Fruit fly (Drosophila melanogaster) whole organism, embryonic: Measurements from ENCODE around the gene MtnD.

Experiments
- Asciz ChIP-seq: fragments of 200-800 bp; sonication (Bioruptor generic); optimal IDR thresholded peaks from 2 replicates; lab custom pipeline; 2017; ENCODE audit warnings: missing biosample characterization, mild to moderate bottlenecking, missing genetic modification characterization, missing genetic modification reagents
- CG1024 ChIP-seq: fragments of 200-800 bp; sonication (Bioruptor generic); IDR thresholded peaks from 2 replicates; pipeline ENCODE4 v1.3.6; 2022; ENCODE audit warnings: missing biosample characterization, missing genetic modification characterization
- CG10366 ChIP-seq: fragments of 200-800 bp; sonication (Bioruptor generic); IDR thresholded peaks from 2 replicates; pipeline ENCODE4 v1.3.6; 2022; ENCODE audit warnings: missing biosample characterization, missing genetic modification characterization
- CG10979 ChIP-seq: fragments of 200-800 bp; sonication (Bioruptor generic); optimal IDR thresholded peaks from 2 replicates; lab custom pipeline; 2018; ENCODE audit warnings: missing biosample characterization, mild to moderate bottlenecking, missing genetic modification characterization, moderate library complexity
- CG11398 ChIP-seq: fragments of 200-800 bp; sonication (Bioruptor generic); optimal IDR thresholded peaks from 2 replicates; lab custom pipeline; 2016; ENCODE audit warnings: missing biosample characterization, missing genetic modification characterization
- CG11695 ChIP-seq: fragments of 200-800 bp; sonication (Bioruptor generic); IDR thresholded peaks from 3 replicates; pipeline ENCODE4 v1.3.6; 2022; ENCODE audit warnings: missing biosample characterization, missing genetic modification characterization
- CG12071 ChIP-seq: fragments of 200-800 bp; sonication (Bioruptor generic); optimal IDR thresholded peaks from 3 replicates; lab custom pipeline; 2018; ENCODE audit warnings: missing biosample characterization, mild to moderate bottlenecking, missing genetic modification characterization
- CG12744 ChIP-seq: fragments of 200-800 bp; sonication (Bioruptor generic); optimal IDR thresholded peaks from 2 replicates; lab custom pipeline; 2016; ENCODE audit warnings: missing biosample characterization, missing genetic modification characterization
- CG13123 ChIP-seq: fragments of 200-800 bp; sonication (Bioruptor generic); optimal IDR thresholded peaks from 2 replicates; lab custom pipeline; 2016; ENCODE audit warnings: missing biosample characterization, missing genetic modification characterization
- CG15269 ChIP-seq: fragments of 200-800 bp; sonication (Bioruptor generic); optimal IDR thresholded peaks from 2 replicates; lab custom pipeline; 2018; ENCODE audit warnings: missing biosample characterization, mild to moderate bottlenecking, missing genetic modification characterization, moderate library complexity
- CG15479 ChIP-seq: fragments of 200-800 bp; sonication (Bioruptor generic); optimal IDR thresholded peaks from 3 replicates; lab custom pipeline; 2019; ENCODE audit warnings: missing biosample characterization, mild to moderate bottlenecking, missing genetic modification characterization, moderate library complexity
- CG15696 ChIP-seq: fragments of 200-800 bp; sonication (Bioruptor generic); optimal IDR thresholded peaks from 2 replicates; lab custom pipeline; 2019; ENCODE audit warnings: missing biosample characterization, mild to moderate bottlenecking, missing genetic modification characterization, moderate library complexity
- CG1647 ChIP-seq: fragments of 200-800 bp; sonication (Bioruptor generic); optimal IDR thresholded peaks from 3 replicates; lab custom pipeline; 2016; ENCODE audit warnings: missing biosample characterization, missing genetic modification characterization
- CG17359 ChIP-seq: fragments of 200-800 bp; sonication (Bioruptor generic); optimal IDR thresholded peaks from 3 replicates; lab custom pipeline; 2018; ENCODE audit warnings: missing biosample characterization, mild to moderate bottlenecking, missing genetic modification characterization, moderate library complexity
- CG18262 ChIP-seq: fragments of 200-800 bp; optimal IDR thresholded peaks from 3 replicates; lab custom pipeline; 2019; ENCODE audit warnings: missing biosample characterization, mild to moderate bottlenecking, missing genetic modification characterization, moderate library complexity
- CG3847 ChIP-seq: fragments of 200-800 bp; sonication (Bioruptor generic); IDR thresholded peaks from 2 replicates; pipeline ENCODE4 v1.3.6; 2022; ENCODE audit warnings: missing biosample characterization, missing genetic modification characterization
- CG3995 ChIP-seq: fragments of 200-800 bp; sonication (Bioruptor generic); optimal IDR thresholded peaks from 3 replicates; lab custom pipeline; 2016; ENCODE audit warnings: missing biosample characterization, missing genetic modification characterization
- CG4328 ChIP-seq: fragments of 200-800 bp; sonication (Bioruptor generic); optimal IDR thresholded peaks from 3 replicates; lab custom pipeline; 2017; ENCODE audit warnings: missing biosample characterization, missing genetic modification reagents, missing genetic modification characterization
- CG4360 ChIP-seq: fragments of 200-800 bp; sonication (Bioruptor generic); IDR thresholded peaks from 2 replicates; pipeline ENCODE4 v1.3.6; 2022; ENCODE audit warnings: missing biosample characterization, missing genetic modification characterization
- CG5953 ChIP-seq: fragments of 200-800 bp; sonication (Bioruptor generic); IDR thresholded peaks from 2 replicates; pipeline ENCODE4 v1.3.6; 2022; ENCODE audit warnings: missing biosample characterization, missing genetic modification characterization
- CG6654 ChIP-seq: fragments of 200-800 bp; sonication (Bioruptor generic); optimal IDR thresholded peaks from 2 replicates; lab custom pipeline; 2017; ENCODE audit warnings: missing biosample characterization, mild to moderate bottlenecking, missing genetic modification characterization
- CG6854 ChIP-seq: fragments of 200-800 bp; sonication (Bioruptor generic); optimal IDR thresholded peaks from 3 replicates; lab custom pipeline; 2017; ENCODE audit warnings: missing biosample characterization, mild to moderate bottlenecking, missing genetic modification characterization
- CG8290 ChIP-seq, 3 experiments: fragments of 200-800 bp; sonication (Bioruptor generic); optimal IDR thresholded peaks; 2 replicates each; lab custom pipeline; 2016 to 2019; ENCODE audit warnings: missing biosample characterization in 3 of 3, missing genetic modification characterization in 3 of 3, mild to moderate bottlenecking in 2 of 3, moderate library complexity in 1 of 3
- CG9215 ChIP-seq: fragments of 200-800 bp; sonication (Bioruptor generic); IDR thresholded peaks from 2 replicates; pipeline ENCODE4 v1.3.6; 2022; ENCODE audit warnings: missing biosample characterization, missing genetic modification characterization
- Chrac-16 ChIP-seq: fragments of 200-800 bp; sonication (Bioruptor generic); optimal IDR thresholded peaks from 3 replicates; lab custom pipeline; 2016; ENCODE audit warnings: missing biosample characterization, missing genetic modification characterization
- Deaf1 ChIP-seq: fragments of 200-800 bp; optimal IDR thresholded peaks from 3 replicates; lab custom pipeline; 2019; ENCODE audit warnings: missing biosample characterization, mild to moderate bottlenecking, missing genetic modification characterization, moderate library complexity
- Hey ChIP-seq: fragments of 200-800 bp; sonication (Bioruptor generic); optimal IDR thresholded peaks from 3 replicates; lab custom pipeline; 2018; ENCODE audit warnings: missing biosample characterization, mild to moderate bottlenecking, missing genetic modification characterization
- NC2α ChIP-seq: fragments of 200-800 bp; sonication (Bioruptor generic); optimal IDR thresholded peaks from 2 replicates; lab custom pipeline; 2016; ENCODE audit warnings: missing biosample characterization, missing genetic modification characterization
- Rx ChIP-seq: fragments of 200-800 bp; sonication (Bioruptor generic); IDR thresholded peaks from 2 replicates; pipeline ENCODE4 v1.3.6; 2022; ENCODE audit warnings: missing biosample characterization, missing genetic modification characterization
- Sox102F ChIP-seq: fragments of 200-800 bp; sonication (Bioruptor generic); optimal IDR thresholded peaks from 2 replicates; lab custom pipeline; 2018; ENCODE audit warnings: missing biosample characterization, mild to moderate bottlenecking, missing genetic modification characterization, moderate library complexity
- Ssrp ChIP-seq: fragments of 200-800 bp; sonication (Bioruptor generic); optimal IDR thresholded peaks from 2 replicates; lab custom pipeline; 2018; ENCODE audit warnings: missing biosample characterization, mild to moderate bottlenecking, missing genetic modification characterization, moderate library complexity
- Vsx1 ChIP-seq: fragments of 200-800 bp; sonication (Bioruptor generic); optimal IDR thresholded peaks from 2 replicates; lab custom pipeline; 2017; ENCODE audit warnings: missing biosample characterization, mild to moderate bottlenecking, missing genetic modification characterization, missing genetic modification reagents
- bbx ChIP-seq: fragments of 200-800 bp; sonication (Bioruptor generic); IDR thresholded peaks from 2 replicates; pipeline ENCODE4 v1.3.6; 2022; ENCODE audit warnings: missing biosample characterization, missing genetic modification characterization; ENCODE audit not compliant: partially characterized antibody
- bsh ChIP-seq, 2 experiments: fragments of 200-800 bp; sonication (Bioruptor generic); optimal IDR thresholded peaks; 2 replicates each; lab custom pipeline; 2017 to 2018; ENCODE audit warnings: mild to moderate bottlenecking in 2 of 2, missing biosample characterization in 2 of 2, missing genetic modification characterization in 2 of 2, moderate library complexity in 1 of 2
- crol ChIP-seq: fragments of 200-800 bp; sonication (Bioruptor generic); IDR thresholded peaks from 2 replicates; pipeline ENCODE4 v1.3.6; 2022; ENCODE audit warnings: missing biosample characterization, missing genetic modification characterization
- disco-r ChIP-seq: fragments of 200-800 bp; sonication (Bioruptor generic); optimal IDR thresholded peaks from 2 replicates; lab custom pipeline; 2016; ENCODE audit warnings: missing biosample characterization, missing genetic modification characterization
- her ChIP-seq: fragments of 200-800 bp; sonication (Bioruptor generic); optimal IDR thresholded peaks from 2 replicates; lab custom pipeline; 2016; ENCODE audit warnings: missing biosample characterization, missing genetic modification characterization
- insv ChIP-seq, 2 experiments: fragments of 200-800 bp; sonication (Bioruptor generic); optimal IDR thresholded peaks; 3 replicates each; lab custom pipeline; 2016 to 2018; ENCODE audit warnings: missing biosample characterization in 2 of 2, missing genetic modification characterization in 2 of 2
- ken ChIP-seq: fragments of 200-800 bp; sonication (Bioruptor generic); IDR thresholded peaks from 3 replicates; pipeline ENCODE4 v1.3.6; 2022; ENCODE audit warnings: missing biosample characterization, missing genetic modification characterization
- nom ChIP-seq: fragments of 200-800 bp; sonication (Bioruptor generic); optimal IDR thresholded peaks from 2 replicates; lab custom pipeline; 2017; ENCODE audit warnings: missing biosample characterization, missing genetic modification characterization, mild to moderate bottlenecking, moderate library complexity, missing genetic modification reagents
- pan ChIP-seq, 4 experiments: fragments of >200 bp in 3 of 4; fragments of 200-800 bp in 1 of 4; sonication (Bioruptor generic) in 1 of 4; optimal IDR thresholded peaks in 3 of 4; IDR thresholded peaks in 1 of 4; 2 replicates each; pipeline versions ENCODE4 v1.3.6 to Lab custom; 2017 to 2022; ENCODE audit warnings: missing biosample characterization in 2 of 4, missing genetic modification characterization in 2 of 4, mixed read lengths in 1 of 4
- pfk ChIP-seq: fragments of 200-800 bp; sonication (Bioruptor generic); optimal IDR thresholded peaks from 2 replicates; lab custom pipeline; 2018; ENCODE audit warnings: missing biosample characterization, mild to moderate bottlenecking, missing genetic modification characterization, moderate library complexity
- rib ChIP-seq: fragments of 200-800 bp; sonication (Bioruptor generic); IDR thresholded peaks from 2 replicates; pipeline ENCODE4 v1.3.6; 2022; ENCODE audit warnings: missing biosample characterization, missing genetic modification characterization
- salm ChIP-seq: fragments of 200-800 bp; sonication (Bioruptor generic); optimal IDR thresholded peaks from 2 replicates; lab custom pipeline; 2018; ENCODE audit warnings: missing biosample characterization, mild to moderate bottlenecking, missing genetic modification characterization
- sd ChIP-seq: fragments of 200-800 bp; sonication (Bioruptor generic); optimal IDR thresholded peaks from 3 replicates; lab custom pipeline; 2018; ENCODE audit warnings: missing biosample characterization, mild to moderate bottlenecking, missing genetic modification characterization, moderate library complexity
- seq ChIP-seq: fragments of 200-800 bp; sonication (Bioruptor generic); IDR thresholded peaks from 2 replicates; pipeline ENCODE4 v1.3.6; 2022; ENCODE audit warnings: missing biosample characterization, missing genetic modification characterization
- sim ChIP-seq: fragments of 200-800 bp; sonication (Bioruptor generic); IDR thresholded peaks from 2 replicates; pipeline ENCODE4 v1.3.6; 2022; ENCODE audit warnings: missing biosample characterization, missing genetic modification characterization
- twi ChIP-seq: fragments of 200-800 bp; optimal IDR thresholded peaks from 2 replicates; lab custom pipeline; 2019; ENCODE audit warnings: missing biosample characterization, mild to moderate bottlenecking, missing genetic modification characterization, moderate library complexity
- zen ChIP-seq: fragments of 200-800 bp; sonication (Bioruptor generic); optimal IDR thresholded peaks from 3 replicates; lab custom pipeline; 2018; ENCODE audit warnings: missing biosample characterization, mild to moderate bottlenecking, missing genetic modification characterization, moderate library complexity

The MtnD gene

dm6 chr3R:20555720-20556280, 21.0 kb downstream of the MtnD start (continued):
- TF ChIP-seq CG15269 (tag; lab: Kevin White, UChicago) (no peak), CG12744 (no peak), salm (tag; lab: Kevin White, UChicago) (peak; percentile 43), CG18262 (tag; lab: Kevin White, UChicago) (no peak), CG15479 (GFP tag; lab: Kevin White, UChicago) (no peak), disco-r (GFP tag; lab: Kevin White, UChicago) (no peak), CG12071 (GFP tag; lab: Kevin White, UChicago) (peak; percentile 74), CG11398 (GFP tag; lab: Kevin White, UChicago) (no peak), Ssrp (tag; lab: Kevin White, UChicago) (no peak), bsh (GFP tag; optimal IDR thresholded peaks at IDR 0.05; lab: Kevin White, UChicago) (peak in 1 of 2 experiments; percentile 32), seq (no peak), CG3847 (GFP tag; lab: Robert Waterston, UW) (no peak), CG6654 (GFP tag; lab: Kevin White, UChicago) (no peak), Sox102F (GFP tag; lab: Kevin White, UChicago) (no peak), rib (peak; percentile 41; the same call in 1 of the 2 replicates), CG8290 (GFP tag; optimal IDR thresholded peaks at IDR 0.05; lab: Kevin White, UChicago) (no peak), CG8290 (tag; optimal IDR thresholded peaks at IDR 0.05; lab: Kevin White, UChicago) (peak; percentile 66 to 88), CG10366 (GFP tag; lab: Robert Waterston, UW) (no peak), CG4360 (GFP tag; lab: Robert Waterston, UW) (peak; percentile 7; the same call in 1 of the 2 replicates), twi (no peak), insv (GFP tag; optimal IDR thresholded peaks at IDR 0.05; lab: Kevin White, UChicago) (peak in 1 of 2 experiments; percentile 35), sd (tag; lab: Kevin White, UChicago) (peak; percentile 4), CG4328 (GFP tag; lab: Kevin White, UChicago) (peak; percentile 90), Rx (GFP tag; lab: Robert Waterston, UW) (no peak), CG13123 (GFP tag; lab: Kevin White, UChicago) (no peak), CG1024 (GFP tag; lab: Robert Waterston, UW) (no peak), crol (GFP tag; lab: Robert Waterston, UW) (no peak), zen (tag; lab: Kevin White, UChicago) (no peak), pfk (GFP tag; lab: Kevin White, UChicago) (peak; percentile 75), ken (0 out of 3 replicates have a peak, but pooled peaks have one; percentile 57), CG17359 (no peak), Chrac-16 (no peak), CG3995 (GFP tag; lab: Kevin White, UChicago) (no peak), CG15696 (tag; lab: Kevin White, UChicago) (peak; percentile 64), NC2α (GFP tag; lab: Kevin White, UChicago) (no peak), CG11695 (GFP tag; lab: Robert Waterston, UW) (peak; percentile 6; the same call in 1 of the 3 replicates), CG10979 (tag; lab: Kevin White, UChicago) (no peak), Hey (tag; lab: Kevin White, UChicago) (peak; percentile 68), Asciz (GFP tag; lab: Kevin White, UChicago) (peak; percentile 1), sim (GFP tag; lab: Robert Waterston, UW) (0 out of 2 replicates have a peak, but pooled peaks have one; percentile 24), CG1647 (no peak), nom (no peak), her (GFP tag; lab: Kevin White, UChicago) (no peak), CG6854 (GFP tag; lab: Kevin White, UChicago) (no peak), Deaf1 (tag; lab: Kevin White, UChicago) (no peak), CG5953 (GFP tag; lab: Robert Waterston, UW) (no peak), CG9215 (no peak), pan (optimal IDR thresholded peaks at IDR 0.05; lab: Kevin White, UChicago) (no peak), pan (GFP tag; optimal IDR thresholded peaks at IDR 0.05 in 1 of 2, IDR thresholded peaks at IDR 0.05 in 1 of 2) (no peak), Vsx1 (GFP tag; lab: Kevin White, UChicago) (peak; percentile 49), bbx (GFP tag; lab: Robert Waterston, UW) (0 out of 2 replicates have a peak, but pooled peaks have one; percentile 14)
